Fruit fly (Drosophila melanogaster) whole organism, embryonic: ENCODE measurements around the gene CG1998.

ENCODE experiments used
- Aef1 ChIP-seq: fragments of 200-800 bp; sonication (Bioruptor generic); IDR thresholded peaks from 3 replicates; pipeline ENCODE4 v1.3.6; 2022; ENCODE audit warnings: missing biosample characterization, missing genetic modification characterization
- BEAF-32 ChIP-seq: fragments of 200-800 bp; sonication (Bioruptor generic); optimal IDR thresholded peaks from 3 replicates; lab custom pipeline; 2017; ENCODE audit warnings: missing biosample characterization, missing genetic modification characterization, mild to moderate bottlenecking, moderate library complexity, missing genetic modification reagents
- CG10321 ChIP-seq: fragments of 200-800 bp; sonication (Bioruptor generic); IDR thresholded peaks from 2 replicates; pipeline ENCODE4 v1.3.6; 2022; ENCODE audit warnings: missing biosample characterization, missing genetic modification characterization
- CG10959 ChIP-seq: fragments of 200-800 bp; sonication (Bioruptor generic); IDR thresholded peaks from 2 replicates; pipeline ENCODE4 v1.3.6; 2022; ENCODE audit warnings: missing biosample characterization, missing genetic modification characterization
- CG12236 ChIP-seq: fragments of 200-800 bp; sonication (Bioruptor generic); optimal IDR thresholded peaks from 2 replicates; lab custom pipeline; 2016; ENCODE audit warnings: missing biosample characterization, missing genetic modification characterization
- CG13296 ChIP-seq: fragments of 200-800 bp; sonication (Bioruptor generic); optimal IDR thresholded peaks from 3 replicates; lab custom pipeline; 2018; ENCODE audit warnings: missing biosample characterization, mild to moderate bottlenecking, missing genetic modification characterization
- CG17361 ChIP-seq: fragments of 200-800 bp; sonication (Bioruptor generic); IDR thresholded peaks from 3 replicates; pipeline ENCODE4 v1.3.6; 2022; ENCODE audit warnings: missing biosample characterization, missing genetic modification characterization
- CG1832 ChIP-seq: fragments of 200-800 bp; sonication (Bioruptor generic); optimal IDR thresholded peaks from 2 replicates; lab custom pipeline; 2017; ENCODE audit warnings: missing biosample characterization, mild to moderate bottlenecking, missing genetic modification characterization, inconsistent platforms
- CG18476 ChIP-seq: fragments of 200-800 bp; sonication (Bioruptor generic); optimal IDR thresholded peaks from 2 replicates; lab custom pipeline; 2016; ENCODE audit warnings: missing biosample characterization, mild to moderate bottlenecking, missing genetic modification characterization
- CG2678 ChIP-seq: fragments of 200-800 bp; sonication (Bioruptor generic); optimal IDR thresholded peaks from 3 replicates; lab custom pipeline; 2019; ENCODE audit warnings: missing biosample characterization, mild to moderate bottlenecking, missing genetic modification characterization, moderate library complexity
- CG2889 ChIP-seq: fragments of 200-800 bp; sonication (Bioruptor generic); IDR thresholded peaks from 3 replicates; pipeline ENCODE4 v1.3.6; 2022; ENCODE audit warnings: missing biosample characterization, missing genetic modification characterization
- CG3065 ChIP-seq: fragments of 200-800 bp; sonication (Bioruptor generic); optimal IDR thresholded peaks from 2 replicates; lab custom pipeline; 2016; ENCODE audit warnings: missing biosample characterization, missing genetic modification characterization
- CG31441 ChIP-seq: fragments of 200-800 bp; sonication (Bioruptor generic); IDR thresholded peaks from 2 replicates; pipeline ENCODE4 v1.3.6; 2022; ENCODE audit warnings: missing biosample characterization, missing genetic modification characterization
- CG42726 ChIP-seq: fragments of 200-800 bp; sonication (Bioruptor generic); IDR thresholded peaks from 2 replicates; pipeline ENCODE4 v1.3.6; 2022; ENCODE audit warnings: missing biosample characterization, missing genetic modification characterization; ENCODE audit not compliant: partially characterized antibody
- CG5245 ChIP-seq: fragments of 200-800 bp; sonication (Bioruptor generic); optimal IDR thresholded peaks from 3 replicates; lab custom pipeline; 2016; ENCODE audit warnings: missing biosample characterization, missing genetic modification characterization
- CG6689 ChIP-seq: fragments of 200-800 bp; sonication (Bioruptor generic); IDR thresholded peaks from 2 replicates; pipeline ENCODE4 v1.3.6; 2022; ENCODE audit warnings: missing biosample characterization, missing genetic modification characterization
- CG7556 ChIP-seq: fragments of 200-800 bp; sonication (Bioruptor generic); optimal IDR thresholded peaks from 2 replicates; lab custom pipeline; 2017; ENCODE audit warnings: missing biosample characterization, mild to moderate bottlenecking, missing genetic modification characterization
- CG8089 ChIP-seq: fragments of 200-800 bp; sonication (Bioruptor generic); optimal IDR thresholded peaks from 3 replicates; lab custom pipeline; 2016; ENCODE audit warnings: missing biosample characterization, missing genetic modification characterization
- CG8281 ChIP-seq: fragments of 200-800 bp; sonication (Bioruptor generic); optimal IDR thresholded peaks from 2 replicates; lab custom pipeline; 2018; ENCODE audit warnings: missing biosample characterization, mild to moderate bottlenecking, missing genetic modification characterization, moderate library complexity
- CG8359 ChIP-seq: fragments of 200-800 bp; sonication (Bioruptor generic); optimal IDR thresholded peaks from 2 replicates; lab custom pipeline; 2017; ENCODE audit warnings: missing biosample characterization, mild to moderate bottlenecking, missing genetic modification characterization, borderline replicate concordance
- CG9797 ChIP-seq: fragments of 200-800 bp; sonication (Bioruptor generic); optimal IDR thresholded peaks from 3 replicates; lab custom pipeline; 2018; ENCODE audit warnings: missing biosample characterization, mild to moderate bottlenecking, missing genetic modification characterization
- CG9817 ChIP-seq: fragments of 200-800 bp; sonication (Bioruptor generic); optimal IDR thresholded peaks from 2 replicates; lab custom pipeline; 2018; ENCODE audit warnings: missing biosample characterization, mild to moderate bottlenecking, missing genetic modification characterization, moderate library complexity
- Dad ChIP-seq: fragments of 200-800 bp; sonication (Bioruptor generic); optimal IDR thresholded peaks from 3 replicates; lab custom pipeline; 2016; ENCODE audit warnings: missing biosample characterization, missing genetic modification characterization
- Dfd ChIP-seq, 2 experiments: fragments of >200 bp; optimal IDR thresholded peaks; 2 replicates each; lab custom pipeline; 2017; ENCODE audit warnings: missing biosample characterization in 2 of 2, missing genetic modification characterization in 2 of 2
- GATAe ChIP-seq: fragments of 200-800 bp; sonication (Bioruptor generic); conservative IDR thresholded peaks from 2 replicates; pipeline ENCODE4 v1.3.6; 2022; ENCODE audit warnings: missing biosample characterization, missing genetic modification characterization
- HmgD ChIP-seq: fragments of 200-800 bp; sonication (Bioruptor generic); optimal IDR thresholded peaks from 3 replicates; lab custom pipeline; 2016; ENCODE audit warnings: missing biosample characterization, missing genetic modification characterization
- Hmr ChIP-seq: fragments of 200-800 bp; sonication (Bioruptor generic); optimal IDR thresholded peaks from 3 replicates; lab custom pipeline; 2017; ENCODE audit warnings: mild to moderate bottlenecking, missing biosample characterization, missing genetic modification reagents, missing genetic modification characterization
- Hsf ChIP-seq: fragments of 200-800 bp; sonication (Bioruptor generic); optimal IDR thresholded peaks from 3 replicates; lab custom pipeline; 2016; ENCODE audit warnings: missing biosample characterization, missing genetic modification characterization
- MBD-R2 ChIP-seq: fragments of 200-800 bp; sonication (Bioruptor generic); IDR thresholded peaks from 2 replicates; pipeline ENCODE4 v1.3.6; 2022; ENCODE audit warnings: missing biosample characterization, missing genetic modification characterization
- Mad ChIP-seq: fragments of 200-800 bp; sonication (Bioruptor generic); optimal IDR thresholded peaks from 2 replicates; lab custom pipeline; 2016; ENCODE audit warnings: missing biosample characterization, missing genetic modification characterization
- Meics ChIP-seq: fragments of 200-800 bp; sonication (Bioruptor generic); optimal IDR thresholded peaks from 2 replicates; lab custom pipeline; 2017; ENCODE audit warnings: missing biosample characterization, mild to moderate bottlenecking, missing genetic modification characterization
- NFAT ChIP-seq: fragments of 200-800 bp; sonication (Bioruptor generic); IDR thresholded peaks from 2 replicates; pipeline ENCODE4 v1.3.6; 2022; ENCODE audit warnings: missing biosample characterization, missing genetic modification characterization
- Oli ChIP-seq: fragments of 200-800 bp; sonication (Bioruptor generic); optimal IDR thresholded peaks from 2 replicates; lab custom pipeline; 2018; ENCODE audit warnings: missing biosample characterization, mild to moderate bottlenecking, missing genetic modification characterization, moderate library complexity
- Sin3A ChIP-seq: fragments of >200 bp; optimal IDR thresholded peaks from 2 replicates; lab custom pipeline; 2018
- Sry-β ChIP-seq: fragments of 200-800 bp; sonication (Bioruptor generic); optimal IDR thresholded peaks from 2 replicates; lab custom pipeline; 2018; ENCODE audit warnings: missing biosample characterization, mild to moderate bottlenecking, missing genetic modification characterization, moderate library complexity
- bab2 ChIP-seq: fragments of 200-800 bp; sonication (Bioruptor generic); optimal IDR thresholded peaks from 2 replicates; lab custom pipeline; 2016; ENCODE audit warnings: missing biosample characterization, missing genetic modification characterization
- bcd ChIP-seq: fragments of 200-800 bp; sonication (Bioruptor generic); optimal IDR thresholded peaks from 2 replicates; lab custom pipeline; 2017; ENCODE audit warnings: missing biosample characterization, mild to moderate bottlenecking, missing genetic modification characterization
- cato ChIP-seq: fragments of 200-800 bp; sonication (Bioruptor generic); optimal IDR thresholded peaks from 2 replicates; lab custom pipeline; 2016; ENCODE audit warnings: missing biosample characterization, missing genetic modification characterization, borderline replicate concordance
- chm ChIP-seq: fragments of 200-800 bp; sonication (Bioruptor generic); IDR thresholded peaks from 2 replicates; pipeline ENCODE4 v1.3.6; 2022; ENCODE audit warnings: missing biosample characterization, missing genetic modification characterization
- dysf ChIP-seq: fragments of 200-800 bp; sonication (Bioruptor generic); IDR thresholded peaks from 3 replicates; pipeline ENCODE4 v1.3.6; 2022; ENCODE audit warnings: missing biosample characterization, missing genetic modification characterization
- fd3F ChIP-seq: fragments of 200-800 bp; sonication (Bioruptor generic); optimal IDR thresholded peaks from 2 replicates; lab custom pipeline; 2018; ENCODE audit warnings: missing biosample characterization, mild to moderate bottlenecking, missing genetic modification characterization, moderate library complexity
- gcm ChIP-seq: fragments of 200-800 bp; sonication (Bioruptor generic); optimal IDR thresholded peaks from 2 replicates; lab custom pipeline; 2019; ENCODE audit warnings: missing biosample characterization, mild to moderate bottlenecking, missing genetic modification characterization, moderate library complexity
- odd ChIP-seq: fragments of 200-800 bp; sonication (Bioruptor generic); optimal IDR thresholded peaks from 2 replicates; lab custom pipeline; 2017; ENCODE audit warnings: missing biosample characterization, mild to moderate bottlenecking, missing genetic modification characterization
- repo ChIP-seq: fragments of 200-800 bp; sonication (Bioruptor generic); optimal IDR thresholded peaks from 2 replicates; lab custom pipeline; 2016; ENCODE audit warnings: missing biosample characterization, missing genetic modification characterization
- salm ChIP-seq: fragments of 200-800 bp; sonication (Bioruptor generic); optimal IDR thresholded peaks from 2 replicates; lab custom pipeline; 2018; ENCODE audit warnings: missing biosample characterization, mild to moderate bottlenecking, missing genetic modification characterization
- sc ChIP-seq, 3 experiments: fragments of >200 bp in 2 of 3; fragments of 200-800 bp in 1 of 3; sonication (Bioruptor generic) in 1 of 3; optimal IDR thresholded peaks; 2 replicates in 2 of 3; 3 replicates in 1 of 3; lab custom pipeline; 2017; ENCODE audit warnings: mild to moderate bottlenecking in 1 of 3, missing biosample characterization in 1 of 3, missing genetic modification characterization in 1 of 3, missing genetic modification reagents in 1 of 3
- tll ChIP-seq, 2 experiments: fragments of 200-800 bp in 1 of 2; fragments of >200 bp in 1 of 2; sonication (Bioruptor generic) in 1 of 2; optimal IDR thresholded peaks; 2 replicates each; lab custom pipeline; 2017 to 2019; ENCODE audit warnings: missing biosample characterization in 2 of 2, missing genetic modification characterization in 2 of 2, mild to moderate bottlenecking in 1 of 2, moderate library complexity in 1 of 2
- twi ChIP-seq: fragments of 200-800 bp; optimal IDR thresholded peaks from 2 replicates; lab custom pipeline; 2019; ENCODE audit warnings: missing biosample characterization, mild to moderate bottlenecking, missing genetic modification characterization, moderate library complexity
- vvl ChIP-seq: fragments of 200-800 bp; sonication (Bioruptor generic); IDR thresholded peaks from 2 replicates; pipeline ENCODE4 v1.3.6; 2022; ENCODE audit warnings: missing biosample characterization, missing genetic modification characterization

Gene CG1998

dm6 chrX:13391174-13392040 lies 21.5 kb downstream of the CG1998 start (continued):
- TF ChIP-seq GATAe (GFP tag; lab: Robert Waterston, UW), result no peak
- no peak for TF ChIP-seq gcm (GFP tag; lab: Kevin White, UChicago)
- TF ChIP-seq CG3065, result no peak
- TF ChIP-seq CG9817 (tag; lab: Kevin White, UChicago), result peak; percentile 43
- TF ChIP-seq Sin3A (lab: Kevin White, UChicago), result no peak
- TF ChIP-seq Hsf, result peak; percentile 48
- TF ChIP-seq CG5245, result no peak
- no peak for TF ChIP-seq fd3F (GFP tag; lab: Kevin White, UChicago)
- TF ChIP-seq CG18476 (GFP tag; lab: Kevin White, UChicago), result no peak
- no peak for TF ChIP-seq CG10959
- TF ChIP-seq vvl (GFP tag; lab: Robert Waterston, UW), result peak; percentile 26; the same call in 1 of the 2 replicates
- TF ChIP-seq dysf (GFP tag; lab: Robert Waterston, UW), result peak; percentile 64; the same call in 2 of the 3 replicates
- TF ChIP-seq cato, result no peak
- 0 out of 2 replicates have a peak, but pooled peaks have one; percentile 33 for TF ChIP-seq NFAT (GFP tag; lab: Robert Waterston, UW)
- no peak for TF ChIP-seq BEAF-32 (GFP tag; lab: Kevin White, UChicago)
- no peak for TF ChIP-seq CG31441 (GFP tag; lab: Robert Waterston, UW)
- TF ChIP-seq CG7556, result peak; percentile 28
- TF ChIP-seq CG8281 (tag; lab: Kevin White, UChicago), result no peak
- TF ChIP-seq Dfd (GFP tag; optimal IDR thresholded peaks at IDR 0.05; lab: Kevin White, UChicago), result no peak
- TF ChIP-seq bab2 (GFP tag; lab: Kevin White, UChicago), result peak; percentile 58
- TF ChIP-seq CG9797 (GFP tag; lab: Kevin White, UChicago), result no peak
- peak; percentile 64 for TF ChIP-seq bcd (GFP tag; lab: Kevin White, UChicago)
- no peak for TF ChIP-seq CG2889
- TF ChIP-seq CG17361, result no peak
- TF ChIP-seq salm, result no peak
- peak; percentile 26 for TF ChIP-seq Dad (GFP tag; lab: Kevin White, UChicago)
- TF ChIP-seq sc (optimal IDR thresholded peaks at IDR 0.05; lab: Kevin White, UChicago), result no peak
- no peak for TF ChIP-seq sc (GFP tag; optimal IDR thresholded peaks at IDR 0.05; lab: Kevin White, UChicago)
- TF ChIP-seq CG13296 (GFP tag; lab: Kevin White, UChicago), result peak; percentile 4
- TF ChIP-seq HmgD (GFP tag; lab: Kevin White, UChicago), result no peak
- no peak for TF ChIP-seq Mad (GFP tag; lab: Kevin White, UChicago)
- peak; percentile 13; the same call in 1 of the 2 replicates for TF ChIP-seq MBD-R2
- no peak for TF ChIP-seq CG42726
- TF ChIP-seq Aef1, result no peak
- TF ChIP-seq CG1832 (GFP tag; lab: Kevin White, UChicago), result no peak
- TF ChIP-seq Sry-β (GFP tag; lab: Kevin White, UChicago), result no peak
- no peak for TF ChIP-seq CG8359 (GFP tag; lab: Kevin White, UChicago)
- TF ChIP-seq CG12236, result no peak
- no peak for TF ChIP-seq repo (GFP tag; lab: Kevin White, UChicago)
- TF ChIP-seq Oli (tag; lab: Kevin White, UChicago), result peak; percentile 9
- no peak for TF ChIP-seq twi (tag; lab: Kevin White, UChicago)
- no peak for TF ChIP-seq tll (GFP tag; optimal IDR thresholded peaks at IDR 0.05; lab: Kevin White, UChicago)
- no peak for TF ChIP-seq odd (GFP tag; lab: Kevin White, UChicago)
- no peak for TF ChIP-seq chm (GFP tag; lab: Robert Waterston, UW)
- TF ChIP-seq Hmr (GFP tag; lab: Kevin White, UChicago), result peak; percentile 71
- no peak for TF ChIP-seq CG10321 (GFP tag; lab: Robert Waterston, UW)
- no peak for TF ChIP-seq CG8089
- TF ChIP-seq Meics, result peak; percentile 66
- TF ChIP-seq CG2678 (tag; lab: Kevin White, UChicago), result peak; percentile 77
- TF ChIP-seq CG6689, result no peak
